Fruit fly (Drosophila melanogaster) whole organism, wandering third instar larva: ENCODE measurements around the gene tadr.

Experiments
- Myc ChIP-seq: fragments of >200 bp; optimal IDR thresholded peaks from 2 replicates; lab custom pipeline; 2017
- Sp1 ChIP-seq: fragments of 200-800 bp; sonication (Bioruptor generic); optimal IDR thresholded peaks from 3 replicates; lab custom pipeline; 2019; ENCODE audit warnings: missing biosample characterization, mild to moderate bottlenecking, missing genetic modification characterization, moderate library complexity
- foxo ChIP-seq, 2 experiments: fragments of 200-800 bp; sonication (Bioruptor generic); optimal IDR thresholded peaks; 2 replicates in 1 of 2; 3 replicates in 1 of 2; lab custom pipeline; 2016 to 2017; ENCODE audit warnings: missing biosample characterization in 2 of 2, missing genetic modification characterization in 2 of 2
- h ChIP-seq: fragments of 200-800 bp; sonication (Bioruptor generic); optimal IDR thresholded peaks from 3 replicates; lab custom pipeline; 2016; ENCODE audit warnings: missing biosample characterization, mild to moderate bottlenecking, missing genetic modification characterization

DNA sequence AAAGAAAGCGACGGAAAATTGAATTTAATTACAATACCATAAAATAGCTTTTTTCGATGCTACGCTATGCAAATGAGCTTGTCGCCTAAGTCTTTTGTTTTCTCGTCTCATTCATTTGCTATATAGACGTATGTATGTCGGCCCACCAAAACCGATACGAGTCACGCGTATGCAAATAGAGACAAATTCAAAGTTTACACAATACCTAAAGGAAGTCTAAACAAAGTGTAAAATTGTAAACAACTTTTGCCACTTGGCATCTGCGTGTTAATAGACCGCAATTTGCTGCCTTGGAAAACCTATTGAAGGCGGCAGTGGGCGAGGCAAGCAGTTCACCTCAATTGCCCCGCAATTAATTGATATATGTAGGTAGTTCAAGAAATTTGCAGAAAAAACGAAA, 12.6 kb upstream of the tadr start:
- no peak for TF ChIP-seq h (GFP tag; lab: Kevin White, UChicago)
- no peak for TF ChIP-seq Myc
- TF ChIP-seq foxo (GFP tag; optimal IDR thresholded peaks at IDR 0.05; lab: Kevin White, UChicago): no peak
- TF ChIP-seq Sp1: no peak
